Worm (Caenorhabditis elegans): Measurements from ENCODE around the gene tbx-37.

- no peak for TF ChIP-seq ref-1 (GFP tag; conservative IDR thresholded peaks at IDR 0.05)
- no peak for TF ChIP-seq flt-1 (GFP tag; IDR thresholded peaks at IDR 0.05)
These were observed 31.4 kb downstream of the tbx-37 start for ce11 chrIII:11195553-11195952.
